Worm (Caenorhabditis elegans) whole organism, L2 larva: ENCODE results near the gene kap-1.

ENCODE experiments used
- elt-1 ChIP-seq: fragments of 150-350 bp; optimal IDR thresholded peaks from 2 replicates; lab custom pipeline; 2014; ENCODE audit warnings: missing biosample characterization, missing genetic modification characterization
- lin-13 ChIP-seq: fragments of 150-350 bp; optimal IDR thresholded peaks from 2 replicates; lab custom pipeline; 2014; ENCODE audit warnings: missing biosample characterization, missing genetic modification reagents, missing genetic modification characterization

DNA sequence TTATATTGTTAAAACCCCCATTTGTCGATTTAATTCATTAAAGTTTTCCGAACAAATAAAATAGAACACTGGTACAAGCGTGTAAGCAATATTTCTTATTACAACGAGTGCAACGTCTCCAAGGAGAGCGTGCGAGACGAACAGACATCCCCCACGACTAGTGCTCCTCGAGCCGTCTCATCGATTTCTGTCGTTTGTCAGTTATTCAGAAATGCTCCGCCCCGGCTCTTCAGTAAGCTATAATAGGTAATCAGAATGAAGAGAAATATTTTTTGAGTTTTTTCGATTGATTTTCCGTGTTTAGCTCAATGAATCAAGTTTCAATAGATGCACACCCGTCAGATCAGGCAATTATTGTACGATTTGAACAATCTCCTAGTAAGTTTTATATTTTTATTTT, at the start of gene kap-1:
- no peak for TF ChIP-seq lin-13 (GFP tag; lab: Kevin White, UChicago)
- TF ChIP-seq elt-1 (tag; lab: Kevin White, UChicago) = no peak
